Fruit fly (Drosophila melanogaster) whole organism, embryonic: Measurements from ENCODE around the gene puc.

ENCODE experiments used
- Antp ChIP-seq: fragments of 200-800 bp; sonication (Bioruptor generic); optimal IDR thresholded peaks from 3 replicates; lab custom pipeline; 2016; ENCODE audit warnings: missing biosample characterization, missing genetic modification characterization
- Atf-2 ChIP-seq: fragments of 200-800 bp; sonication (Bioruptor generic); optimal IDR thresholded peaks from 2 replicates; lab custom pipeline; 2016; ENCODE audit warnings: missing biosample characterization, missing genetic modification characterization
- Blimp-1 ChIP-seq: fragments of 200-800 bp; sonication (Bioruptor generic); optimal IDR thresholded peaks from 3 replicates; lab custom pipeline; 2018; ENCODE audit warnings: missing biosample characterization, missing genetic modification characterization, mild to moderate bottlenecking, moderate library complexity, missing genetic modification reagents
- BtbVII ChIP-seq: fragments of 200-800 bp; sonication (Bioruptor generic); optimal IDR thresholded peaks from 3 replicates; lab custom pipeline; 2017; ENCODE audit warnings: missing biosample characterization, mild to moderate bottlenecking, missing genetic modification characterization
- C15 ChIP-seq: fragments of 200-800 bp; sonication (Bioruptor generic); IDR thresholded peaks from 3 replicates; pipeline ENCODE4 v1.3.6; 2022; ENCODE audit warnings: missing biosample characterization, missing genetic modification characterization
- CG10543 ChIP-seq: fragments of 200-800 bp; sonication (Bioruptor generic); optimal IDR thresholded peaks from 3 replicates; lab custom pipeline; 2017; ENCODE audit warnings: missing biosample characterization, mild to moderate bottlenecking, missing genetic modification characterization, moderate library complexity
- CG10654 ChIP-seq: fragments of 200-800 bp; sonication (Bioruptor generic); optimal IDR thresholded peaks from 2 replicates; lab custom pipeline; 2016; ENCODE audit warnings: missing biosample characterization, missing genetic modification characterization
- CG11456 ChIP-seq: fragments of 200-800 bp; sonication (Bioruptor generic); IDR thresholded peaks from 3 replicates; pipeline ENCODE4 v1.3.6; 2022; ENCODE audit warnings: missing biosample characterization, missing genetic modification characterization
- CG12155 ChIP-seq: fragments of 200-800 bp; sonication (Bioruptor generic); optimal IDR thresholded peaks from 3 replicates; lab custom pipeline; 2016; ENCODE audit warnings: missing biosample characterization, missing genetic modification characterization
- CG14667 ChIP-seq: fragments of 200-800 bp; sonication (Bioruptor generic); IDR thresholded peaks from 2 replicates; pipeline ENCODE4 v1.3.6; 2022; ENCODE audit warnings: missing biosample characterization, missing genetic modification characterization
- CG1602 ChIP-seq: fragments of 200-800 bp; sonication (Bioruptor generic); optimal IDR thresholded peaks from 3 replicates; lab custom pipeline; 2016; ENCODE audit warnings: missing biosample characterization, missing genetic modification characterization
- CG17361 ChIP-seq: fragments of 200-800 bp; sonication (Bioruptor generic); IDR thresholded peaks from 3 replicates; pipeline ENCODE4 v1.3.6; 2022; ENCODE audit warnings: missing biosample characterization, missing genetic modification characterization
- CG17912 ChIP-seq: fragments of 200-800 bp; sonication (Bioruptor generic); optimal IDR thresholded peaks from 2 replicates; lab custom pipeline; 2018; ENCODE audit warnings: missing biosample characterization, mild to moderate bottlenecking, missing genetic modification characterization
- CG2875 ChIP-seq: fragments of 200-800 bp; sonication (Bioruptor generic); optimal IDR thresholded peaks from 2 replicates; lab custom pipeline; 2017; ENCODE audit warnings: missing biosample characterization, mild to moderate bottlenecking, missing genetic modification characterization, missing genetic modification reagents
- CG42726 ChIP-seq: fragments of 200-800 bp; sonication (Bioruptor generic); IDR thresholded peaks from 2 replicates; pipeline ENCODE4 v1.3.6; 2022; ENCODE audit warnings: missing biosample characterization, missing genetic modification characterization; ENCODE audit not compliant: partially characterized antibody
- CG4854 ChIP-seq: fragments of 200-800 bp; sonication (Bioruptor generic); optimal IDR thresholded peaks from 2 replicates; lab custom pipeline; 2016; ENCODE audit warnings: missing biosample characterization, missing genetic modification characterization, inconsistent platforms
- CG6813 ChIP-seq: fragments of 200-800 bp; sonication (Bioruptor generic); optimal IDR thresholded peaks from 2 replicates; lab custom pipeline; 2017; ENCODE audit warnings: missing biosample characterization, missing genetic modification characterization, mild to moderate bottlenecking, moderate library complexity, missing genetic modification reagents
- CG8281 ChIP-seq: fragments of 200-800 bp; sonication (Bioruptor generic); optimal IDR thresholded peaks from 2 replicates; lab custom pipeline; 2018; ENCODE audit warnings: missing biosample characterization, mild to moderate bottlenecking, missing genetic modification characterization, moderate library complexity
- CG8290 ChIP-seq, 3 experiments: fragments of 200-800 bp; sonication (Bioruptor generic); optimal IDR thresholded peaks; 2 replicates each; lab custom pipeline; 2016 to 2019; ENCODE audit warnings: missing biosample characterization in 3 of 3, missing genetic modification characterization in 3 of 3, mild to moderate bottlenecking in 2 of 3, moderate library complexity in 1 of 3
- Drgx ChIP-seq: fragments of 200-800 bp; sonication (Bioruptor generic); IDR thresholded peaks from 2 replicates; pipeline ENCODE4 v1.3.6; 2022; ENCODE audit warnings: missing biosample characterization, missing genetic modification characterization
- HHEX ChIP-seq: fragments of 200-800 bp; sonication (Bioruptor generic); optimal IDR thresholded peaks from 3 replicates; lab custom pipeline; 2017; ENCODE audit warnings: missing biosample characterization, mild to moderate bottlenecking, missing genetic modification characterization, missing genetic modification reagents
- HmgD ChIP-seq: fragments of 200-800 bp; sonication (Bioruptor generic); optimal IDR thresholded peaks from 3 replicates; lab custom pipeline; 2016; ENCODE audit warnings: missing biosample characterization, missing genetic modification characterization
- HmgZ ChIP-seq: fragments of 200-800 bp; sonication (Bioruptor generic); optimal IDR thresholded peaks from 2 replicates; lab custom pipeline; 2018; ENCODE audit warnings: missing biosample characterization, mild to moderate bottlenecking, missing genetic modification characterization
- Hr3 ChIP-seq: fragments of 200-800 bp; sonication (Bioruptor generic); optimal IDR thresholded peaks from 3 replicates; lab custom pipeline; 2016; ENCODE audit warnings: missing biosample characterization, missing genetic modification characterization
- Meics ChIP-seq: fragments of 200-800 bp; sonication (Bioruptor generic); optimal IDR thresholded peaks from 2 replicates; lab custom pipeline; 2017; ENCODE audit warnings: missing biosample characterization, mild to moderate bottlenecking, missing genetic modification characterization
- Nf-YA ChIP-seq: fragments of 200-800 bp; sonication (Bioruptor generic); IDR thresholded peaks from 2 replicates; pipeline ENCODE4 v1.3.6; 2022; ENCODE audit warnings: missing biosample characterization, missing genetic modification characterization
- Nf-YC ChIP-seq: fragments of 200-800 bp; optimal IDR thresholded peaks from 3 replicates; lab custom pipeline; 2019; ENCODE audit warnings: missing biosample characterization, mild to moderate bottlenecking, missing genetic modification characterization, moderate library complexity
- PHDP ChIP-seq: fragments of 200-800 bp; sonication (Bioruptor generic); optimal IDR thresholded peaks from 3 replicates; lab custom pipeline; 2018; ENCODE audit warnings: missing biosample characterization, mild to moderate bottlenecking, missing genetic modification characterization, moderate library complexity
- Stat92E ChIP-seq, 3 experiments: fragments of >200 bp in 2 of 3; fragments of 200-800 bp in 1 of 3; sonication (Bioruptor generic) in 1 of 3; optimal IDR thresholded peaks; 2 replicates each; lab custom pipeline; 2017 to 2019; ENCODE audit warnings: missing biosample characterization in 3 of 3, missing genetic modification characterization in 3 of 3, mild to moderate bottlenecking in 1 of 3, moderate library complexity in 1 of 3
- Tbp ChIP-seq: fragments of >200 bp; optimal IDR thresholded peaks from 2 replicates; lab custom pipeline; 2018; ENCODE audit warnings: missing biosample characterization, missing genetic modification characterization
- Vsx1 ChIP-seq: fragments of 200-800 bp; sonication (Bioruptor generic); optimal IDR thresholded peaks from 2 replicates; lab custom pipeline; 2017; ENCODE audit warnings: missing biosample characterization, mild to moderate bottlenecking, missing genetic modification characterization, missing genetic modification reagents
- ab ChIP-seq: fragments of 200-800 bp; sonication (Bioruptor generic); optimal IDR thresholded peaks from 2 replicates; lab custom pipeline; 2016; ENCODE audit warnings: missing biosample characterization, missing genetic modification characterization
- bsh ChIP-seq, 2 experiments: fragments of 200-800 bp; sonication (Bioruptor generic); optimal IDR thresholded peaks; 2 replicates each; lab custom pipeline; 2017 to 2018; ENCODE audit warnings: mild to moderate bottlenecking in 2 of 2, missing biosample characterization in 2 of 2, missing genetic modification characterization in 2 of 2, moderate library complexity in 1 of 2
- cas ChIP-seq: fragments of 200-800 bp; sonication (Bioruptor generic); IDR thresholded peaks from 2 replicates; pipeline ENCODE4 v1.3.6; 2022; ENCODE audit warnings: missing biosample characterization, missing genetic modification characterization
- crp ChIP-seq, 2 experiments: fragments of 200-800 bp; sonication (Bioruptor generic); optimal IDR thresholded peaks; 2 replicates in 1 of 2; 3 replicates in 1 of 2; lab custom pipeline; 2017; ENCODE audit warnings: missing biosample characterization in 2 of 2, missing genetic modification characterization in 2 of 2, mild to moderate bottlenecking in 1 of 2, moderate library complexity in 1 of 2
- da ChIP-seq: fragments of 200-800 bp; sonication (Bioruptor generic); optimal IDR thresholded peaks from 2 replicates; lab custom pipeline; 2016; ENCODE audit warnings: missing biosample characterization, missing genetic modification characterization
- dmrt11E ChIP-seq: fragments of 200-800 bp; sonication (Bioruptor generic); optimal IDR thresholded peaks from 3 replicates; lab custom pipeline; 2018; ENCODE audit warnings: missing biosample characterization, mild to moderate bottlenecking, missing genetic modification characterization, moderate library complexity
- esg ChIP-seq: fragments of 200-800 bp; sonication (Bioruptor generic); conservative IDR thresholded peaks from 2 replicates; pipeline ENCODE4 v1.3.6; 2022; ENCODE audit warnings: missing biosample characterization, missing genetic modification characterization
- eve ChIP-seq, 2 experiments: fragments of >200 bp; optimal IDR thresholded peaks; 2 replicates each; lab custom pipeline; 2017; ENCODE audit warnings: missing biosample characterization in 2 of 2, missing genetic modification characterization in 2 of 2
- lbe ChIP-seq: fragments of 200-800 bp; sonication (Bioruptor generic); optimal IDR thresholded peaks from 2 replicates; lab custom pipeline; 2016; ENCODE audit warnings: missing biosample characterization, mild to moderate bottlenecking, missing genetic modification characterization
- lola ChIP-seq, 3 experiments: fragments of >200 bp in 2 of 3; fragments of 200-800 bp in 1 of 3; sonication (Bioruptor generic) in 1 of 3; optimal IDR thresholded peaks; 2 replicates each; lab custom pipeline; 2017 to 2019; ENCODE audit warnings: missing biosample characterization in 3 of 3, missing genetic modification characterization in 3 of 3, mild to moderate bottlenecking in 1 of 3, moderate library complexity in 1 of 3
- nau ChIP-seq: fragments of 200-800 bp; sonication (Bioruptor generic); optimal IDR thresholded peaks from 3 replicates; lab custom pipeline; 2017; ENCODE audit warnings: missing biosample characterization, mild to moderate bottlenecking, missing genetic modification characterization, missing genetic modification reagents
- onecut ChIP-seq: fragments of 200-800 bp; sonication (Bioruptor generic); IDR thresholded peaks from 2 replicates; pipeline ENCODE4 v1.3.6; 2022; ENCODE audit warnings: missing biosample characterization, missing genetic modification characterization
- pnt ChIP-seq: fragments of 200-800 bp; sonication (Bioruptor generic); optimal IDR thresholded peaks from 3 replicates; lab custom pipeline; 2016; ENCODE audit warnings: missing biosample characterization, missing genetic modification characterization
- schlank ChIP-seq: fragments of 200-800 bp; sonication (Bioruptor generic); optimal IDR thresholded peaks from 2 replicates; lab custom pipeline; 2018; ENCODE audit warnings: missing biosample characterization, mild to moderate bottlenecking, missing genetic modification characterization
- slp2 ChIP-seq: fragments of 200-800 bp; sonication (Bioruptor generic); optimal IDR thresholded peaks from 2 replicates; lab custom pipeline; 2016; ENCODE audit warnings: missing biosample characterization, missing genetic modification characterization
- wek ChIP-seq: fragments of 200-800 bp; sonication (Bioruptor generic); optimal IDR thresholded peaks from 3 replicates; lab custom pipeline; 2018; ENCODE audit warnings: missing biosample characterization, mild to moderate bottlenecking, missing genetic modification characterization, moderate library complexity
- yki ChIP-seq: fragments of >200 bp; optimal IDR thresholded peaks from 3 replicates; lab custom pipeline; 2018

The puc gene

dm6 chr3R:8155735-8156670 is 50.9 kb downstream of the puc start (continued):
- no peak for TF ChIP-seq nau (GFP tag; lab: Kevin White, UChicago)
- no peak for TF ChIP-seq crp (GFP tag; optimal IDR thresholded peaks at IDR 0.05; lab: Kevin White, UChicago)
- no peak for TF ChIP-seq CG8281 (tag; lab: Kevin White, UChicago)
- no peak for TF ChIP-seq Atf-2 (GFP tag; lab: Kevin White, UChicago)
- TF ChIP-seq lola (GFP tag; optimal IDR thresholded peaks at IDR 0.05; lab: Kevin White, UChicago), result peak in 1 of 3 experiments; percentile 10
- TF ChIP-seq HmgZ (tag; lab: Kevin White, UChicago), result no peak
- no peak for TF ChIP-seq CG8290 (GFP tag; optimal IDR thresholded peaks at IDR 0.05; lab: Kevin White, UChicago)
- peak in 1 of 2 experiments; percentile 35 for TF ChIP-seq CG8290 (tag; optimal IDR thresholded peaks at IDR 0.05; lab: Kevin White, UChicago)
- no peak for TF ChIP-seq yki (lab: Kevin White, UChicago)
- no peak for TF ChIP-seq CG17912
- peak; percentile 11 for TF ChIP-seq schlank
- TF ChIP-seq CG12155 (GFP tag; lab: Kevin White, UChicago), result no peak
- TF ChIP-seq CG10654 (GFP tag; lab: Kevin White, UChicago), result no peak
- TF ChIP-seq BtbVII (GFP tag; lab: Kevin White, UChicago), result no peak
- no peak for TF ChIP-seq CG10543 (GFP tag; lab: Kevin White, UChicago)
- TF ChIP-seq bsh (GFP tag; optimal IDR thresholded peaks at IDR 0.05; lab: Kevin White, UChicago), result peak in 1 of 2 experiments; percentile 50
- TF ChIP-seq ab (GFP tag; lab: Kevin White, UChicago), result no peak
- no peak for TF ChIP-seq CG11456 (GFP tag; lab: Robert Waterston, UW)
- TF ChIP-seq Tbp (GFP tag; lab: Kevin White, UChicago), result no peak
- peak; percentile 26 for TF ChIP-seq Blimp-1 (GFP tag; lab: Kevin White, UChicago)
- TF ChIP-seq slp2, result no peak
- no peak for TF ChIP-seq esg
- no peak for TF ChIP-seq onecut (GFP tag; lab: Robert Waterston, UW)
- no peak for TF ChIP-seq Meics
- no peak for TF ChIP-seq HHEX
- no peak for TF ChIP-seq pnt (GFP tag; lab: Kevin White, UChicago)
- peak; percentile 35 for TF ChIP-seq CG2875
- TF ChIP-seq Stat92E (GFP tag; optimal IDR thresholded peaks at IDR 0.05; lab: Kevin White, UChicago), result no peak
- no peak for TF ChIP-seq Drgx
- TF ChIP-seq Nf-YA (GFP tag; lab: Robert Waterston, UW), result no peak
- no peak for TF ChIP-seq CG14667 (GFP tag; lab: Robert Waterston, UW)
- peak; percentile 14 for TF ChIP-seq Vsx1 (GFP tag; lab: Kevin White, UChicago)
- no peak for TF ChIP-seq CG4854 (GFP tag; lab: Kevin White, UChicago)
- peak; percentile 41 for TF ChIP-seq dmrt11E (tag; lab: Kevin White, UChicago)
- TF ChIP-seq CG17361, result no peak
- no peak for TF ChIP-seq HmgD
- TF ChIP-seq CG1602, result no peak
- no peak for TF ChIP-seq lbe (GFP tag; lab: Kevin White, UChicago)
- no peak for TF ChIP-seq da
- TF ChIP-seq CG6813, result peak; percentile 26
- TF ChIP-seq Hr3 (GFP tag; lab: Kevin White, UChicago), result no peak
- no peak for TF ChIP-seq CG42726
- no peak for TF ChIP-seq eve (GFP tag; optimal IDR thresholded peaks at IDR 0.05; lab: Kevin White, UChicago)
- peak; percentile 43 for TF ChIP-seq PHDP (tag; lab: Kevin White, UChicago)
- no peak for TF ChIP-seq C15 (GFP tag; lab: Robert Waterston, UW)
- TF ChIP-seq Antp, result no peak
- TF ChIP-seq Nf-YC (tag; lab: Kevin White, UChicago), result peak; percentile 4
- TF ChIP-seq wek (GFP tag; lab: Kevin White, UChicago), result peak; percentile 28
- no peak for TF ChIP-seq cas (GFP tag; lab: Robert Waterston, UW)
